Fruit fly (Drosophila melanogaster) Kc167 (cell line): ENCODE results near the gene Best4.

Experiments
- Myc ChIP-seq: fragments of >200 bp; optimal IDR thresholded peaks from 2 replicates; lab custom pipeline; 2017; ENCODE audit warnings: missing external identifiers
- Sin3A ChIP-seq: fragments of >200 bp; optimal IDR thresholded peaks from 2 replicates; lab custom pipeline; 2018; ENCODE audit warnings: missing external identifiers
- h ChIP-seq: fragments of >200 bp; optimal IDR thresholded peaks from 3 replicates; lab custom pipeline; 2018; ENCODE audit warnings: missing external identifiers
- insv ChIP-seq: fragments of >200 bp; optimal IDR thresholded peaks from 3 replicates; lab custom pipeline; 2018; ENCODE audit warnings: missing external identifiers
- psq ChIP-seq: fragments of >200 bp; optimal IDR thresholded peaks from 2 replicates; lab custom pipeline; 2017; ENCODE audit warnings: missing external identifiers
- ttk ChIP-seq: sonication (Bioruptor generic); optimal IDR thresholded peaks from 2 replicates; lab custom pipeline; 2017; ENCODE audit warnings: missing external identifiers

Gene Best4

DNA sequence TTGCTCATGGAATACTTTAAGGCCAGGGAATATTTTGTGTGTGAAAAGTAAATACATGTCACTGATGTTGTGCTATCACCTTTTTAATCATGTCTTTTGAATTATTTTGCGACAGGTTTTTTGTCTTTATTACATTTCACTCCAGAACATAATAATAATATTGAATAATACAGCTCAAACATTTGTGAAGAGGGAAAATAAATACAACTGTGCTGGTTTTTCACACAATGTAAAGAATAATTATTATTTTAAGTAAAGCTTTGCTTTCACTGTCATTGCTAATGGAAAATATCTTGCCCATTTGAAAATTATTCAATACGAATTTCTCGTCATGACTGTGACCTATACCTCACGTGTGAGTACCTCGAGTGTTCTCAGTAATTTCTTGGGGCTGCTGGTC, at the start of gene Best4:
Best4 (plus strand) TSS at position 301 of the 400 bp plus-strand sequence.
- no peak for TF ChIP-seq insv (lab: Kevin White, UChicago)
- no peak for TF ChIP-seq Sin3A (lab: Kevin White, UChicago)
- TF ChIP-seq Myc (lab: Kevin White, UChicago) = no peak
- TF ChIP-seq psq = no peak
- TF ChIP-seq ttk (lab: Kevin White, UChicago) = no peak

- TF ChIP-seq Myc (lab: Kevin White, UChicago) = no peak
- no peak for TF ChIP-seq psq
- no peak for TF ChIP-seq insv (lab: Kevin White, UChicago)
- TF ChIP-seq Sin3A (lab: Kevin White, UChicago) = no peak
- no peak for TF ChIP-seq h (lab: Kevin White, UChicago)
- no peak for TF ChIP-seq ttk (lab: Kevin White, UChicago)
Observed at dm6 chr3L:15249729-15250128, 49.0 kb upstream of the Best4 start.

- TF ChIP-seq Myc (lab: Kevin White, UChicago) (no peak), ttk (lab: Kevin White, UChicago) (no peak), insv (lab: Kevin White, UChicago) (no peak), psq (no peak), h (lab: Kevin White, UChicago) (no peak), Sin3A (lab: Kevin White, UChicago) (no peak)
Observed at dm6 chr3L:15251759-15252322, 46.9 kb upstream of the Best4 start.

dm6 chr3L:15252562-15252961, 46.2 kb upstream of the Best4 start:
- TF ChIP-seq ttk (lab: Kevin White, UChicago) (no peak), h (lab: Kevin White, UChicago) (no peak), psq (no peak), Sin3A (lab: Kevin White, UChicago) (no peak), insv (lab: Kevin White, UChicago) (no peak), Myc (lab: Kevin White, UChicago) (no peak)

DNA sequence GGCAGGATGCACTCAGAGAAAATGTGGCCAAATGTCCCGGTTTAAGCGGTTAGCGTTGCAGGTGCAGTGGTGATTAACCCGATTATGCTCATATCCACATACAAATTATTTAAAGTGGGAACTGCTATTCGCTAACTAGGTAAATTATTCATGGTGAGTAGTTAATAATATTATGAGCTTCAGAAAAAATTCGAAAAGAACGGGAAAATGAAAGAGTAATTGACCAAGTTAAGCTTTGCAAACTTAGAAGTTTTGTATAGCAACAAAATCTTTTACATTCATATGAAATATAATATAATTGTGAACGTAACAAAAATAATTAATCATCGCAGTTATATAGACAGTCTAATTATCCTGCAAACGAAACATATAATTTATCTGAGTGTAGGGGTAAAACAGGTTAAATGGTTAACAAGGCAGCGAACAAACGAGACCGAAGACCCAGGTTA, 45.1 kb upstream of the Best4 start:
- TF ChIP-seq psq (no peak), ttk (lab: Kevin White, UChicago) (no peak), insv (lab: Kevin White, UChicago) (no peak), Myc (lab: Kevin White, UChicago) (no peak), h (lab: Kevin White, UChicago) (no peak), Sin3A (lab: Kevin White, UChicago) (no peak)

DNA sequence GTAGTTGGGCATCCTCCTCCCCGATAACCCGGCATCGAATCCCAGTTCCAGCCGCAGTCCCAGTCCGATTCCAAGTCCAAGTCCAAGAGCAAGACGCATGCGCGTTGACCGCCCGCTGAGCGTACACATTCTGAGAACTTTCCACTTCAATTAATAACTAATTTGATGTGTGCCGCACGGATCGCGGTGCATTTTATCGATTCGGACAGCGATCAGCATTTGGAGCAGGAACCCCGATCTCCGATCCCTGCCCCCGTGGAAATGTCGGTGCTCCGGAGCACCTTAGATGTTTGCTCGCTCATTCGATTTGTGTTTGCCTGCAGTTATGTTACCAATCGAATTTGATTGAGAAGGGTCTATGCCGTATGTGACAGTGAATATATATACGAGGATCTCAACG, 44.6 kb upstream of the Best4 start:
- TF ChIP-seq h (lab: Kevin White, UChicago) = no peak

DNA sequence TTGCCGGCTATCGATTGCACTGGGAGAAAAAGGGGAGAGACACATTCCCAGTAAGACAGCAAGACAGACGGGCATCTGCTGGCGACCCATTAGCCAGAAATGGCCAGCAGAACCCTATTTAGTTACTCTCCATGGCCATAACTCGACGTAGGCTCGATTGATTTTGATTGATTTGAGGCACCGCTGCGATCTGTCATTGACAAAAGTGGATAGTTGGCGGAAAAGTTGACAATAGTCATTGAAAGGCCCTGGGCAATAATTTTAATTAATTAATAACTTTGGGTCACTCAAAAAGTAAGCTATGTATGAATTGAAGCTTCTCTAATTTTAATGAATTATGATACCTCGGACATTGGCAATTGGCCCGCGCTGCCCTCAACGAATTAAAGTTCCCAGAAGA, 41.6 kb upstream of the Best4 start:
- no peak for TF ChIP-seq ttk (lab: Kevin White, UChicago)
- TF ChIP-seq psq = no peak
- no peak for TF ChIP-seq Myc (lab: Kevin White, UChicago)
- TF ChIP-seq Sin3A (lab: Kevin White, UChicago) = no peak
- TF ChIP-seq insv (lab: Kevin White, UChicago) = no peak
- TF ChIP-seq h (lab: Kevin White, UChicago) = no peak

dm6 chr3L:15258357-15258756, 40.4 kb upstream of the Best4 start:
- TF ChIP-seq h (lab: Kevin White, UChicago) (no peak), psq (no peak), insv (lab: Kevin White, UChicago) (no peak), Myc (lab: Kevin White, UChicago) (no peak), ttk (lab: Kevin White, UChicago) (no peak), Sin3A (lab: Kevin White, UChicago) (no peak)

dm6 chr3L:15260593-15260992, 38.2 kb upstream of the Best4 start:
- TF ChIP-seq ttk (lab: Kevin White, UChicago) = no peak
- no peak for TF ChIP-seq Sin3A (lab: Kevin White, UChicago)
- no peak for TF ChIP-seq Myc (lab: Kevin White, UChicago)
- TF ChIP-seq insv (lab: Kevin White, UChicago) = no peak
- TF ChIP-seq psq = no peak
- TF ChIP-seq h (lab: Kevin White, UChicago) = no peak

DNA sequence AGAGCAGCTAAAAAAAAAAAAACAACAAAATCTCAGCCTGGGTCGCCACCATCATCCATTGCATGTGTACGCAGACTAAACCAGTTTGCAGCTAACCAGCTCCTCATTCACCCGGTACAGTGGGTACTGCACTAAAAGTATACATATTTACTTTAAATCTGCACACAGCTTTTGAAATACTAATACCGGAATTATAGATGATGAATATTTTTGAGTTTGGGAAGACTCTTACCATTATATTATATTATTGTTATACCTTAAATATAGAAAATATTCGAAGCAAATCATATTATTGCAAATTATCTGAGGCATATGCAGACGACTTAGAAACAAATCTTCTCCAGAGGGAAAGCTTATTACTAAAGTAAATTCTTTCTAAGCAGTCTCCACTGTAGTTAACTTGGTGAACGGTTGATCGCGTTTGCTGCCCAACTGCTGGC, 37.7 kb upstream of the Best4 start:
- TF ChIP-seq Sin3A (lab: Kevin White, UChicago) (no peak), ttk (lab: Kevin White, UChicago) (no peak), insv (lab: Kevin White, UChicago) (no peak), h (lab: Kevin White, UChicago) (no peak), Myc (lab: Kevin White, UChicago) (no peak), psq (no peak)

dm6 chr3L:15262050-15262449, 36.7 kb upstream of the Best4 start:
- no peak for TF ChIP-seq psq
- TF ChIP-seq Sin3A (lab: Kevin White, UChicago) = no peak
- no peak for TF ChIP-seq Myc (lab: Kevin White, UChicago)
- TF ChIP-seq ttk (lab: Kevin White, UChicago) = no peak
- no peak for TF ChIP-seq insv (lab: Kevin White, UChicago)
- no peak for TF ChIP-seq h (lab: Kevin White, UChicago)

dm6 chr3L:15264247-15265028, 34.3 kb upstream of the Best4 start:
- no peak for TF ChIP-seq Myc (lab: Kevin White, UChicago)
- no peak for TF ChIP-seq h (lab: Kevin White, UChicago)
- no peak for TF ChIP-seq ttk (lab: Kevin White, UChicago)
- no peak for TF ChIP-seq insv (lab: Kevin White, UChicago)
- TF ChIP-seq Sin3A (lab: Kevin White, UChicago) = no peak
- TF ChIP-seq psq = no peak
